Fruit fly (Drosophila melanogaster): Measurements from ENCODE around the gene snz.

Gene snz

dm6 chrX:7937588-7938481 lies 25.9 kb downstream of the snz start:
- TF ChIP-seq CG8159 (tag; optimal IDR thresholded peaks at IDR 0.05) (peak; percentile 83), CG32121 (GFP tag; IDR thresholded peaks at IDR 0.05) (peak; percentile 82), D1 (tag; optimal IDR thresholded peaks at IDR 0.05) (no peak), fd96Ca (GFP tag; IDR thresholded peaks at IDR 0.05) (peak; percentile 85), CG8301 (tag; optimal IDR thresholded peaks at IDR 0.05) (peak; percentile 84), CG15710 (tag; optimal IDR thresholded peaks at IDR 0.05) (peak; percentile 75), CG4496 (GFP tag; IDR thresholded peaks at IDR 0.05) (no peak; the same call in 1 of the 3 replicates), CG17806 (tag; optimal IDR thresholded peaks at IDR 0.05) (peak; percentile 54), Pif1B (GFP tag; optimal IDR thresholded peaks at IDR 0.05) (peak; percentile 65), CG13204 (GFP tag; optimal IDR thresholded peaks at IDR 0.05) (no peak), EcR (GFP tag; optimal IDR thresholded peaks at IDR 0.05) (peak; percentile 91), CG34367 (tag; optimal IDR thresholded peaks at IDR 0.05) (peak; percentile 64), Pif1A (GFP tag; optimal IDR thresholded peaks at IDR 0.05) (peak; percentile 87), CG10348 (GFP tag; IDR thresholded peaks at IDR 0.05) (peak; percentile 47), CG14655 (GFP tag; optimal IDR thresholded peaks at IDR 0.05) (peak; percentile 90), gl (tag; optimal IDR thresholded peaks at IDR 0.05) (no peak), CG12605 (GFP tag; IDR thresholded peaks at IDR 0.05) (no peak; the same call in 1 of the 2 replicates), Ets98B (GFP tag; IDR thresholded peaks at IDR 0.05) (peak; percentile 55; the same call in 1 of the 2 replicates), rn (GFP tag; IDR thresholded peaks at IDR 0.05) (peak; percentile 34; the same call in 1 of the 2 replicates), Snoo (tag; optimal IDR thresholded peaks at IDR 0.05) (peak; percentile 79), CG9948 (tag; optimal IDR thresholded peaks at IDR 0.05) (peak; percentile 75)

- TF ChIP-seq fd96Ca (GFP tag; IDR thresholded peaks at IDR 0.05): no peak
- no peak for TF ChIP-seq CG12605 (GFP tag; IDR thresholded peaks at IDR 0.05)
- no peak for TF ChIP-seq CG8159 (tag; optimal IDR thresholded peaks at IDR 0.05)
- no peak for TF ChIP-seq CG32121 (GFP tag; IDR thresholded peaks at IDR 0.05)
- TF ChIP-seq CG4496 (GFP tag; IDR thresholded peaks at IDR 0.05): no peak
- TF ChIP-seq Ets98B (GFP tag; IDR thresholded peaks at IDR 0.05): no peak
- no peak for TF ChIP-seq Pif1A (GFP tag; optimal IDR thresholded peaks at IDR 0.05)
- TF ChIP-seq CG14655 (GFP tag; optimal IDR thresholded peaks at IDR 0.05): no peak
- no peak for TF ChIP-seq gl (tag; optimal IDR thresholded peaks at IDR 0.05)
Measured at dm6 chrX:7938482-7938804, 26.6 kb downstream of the snz start.

dm6 chrX:7944151-7944713 lies 32.3 kb downstream of the snz start:
- TF ChIP-seq D1 (tag; optimal IDR thresholded peaks at IDR 0.05) (no peak), CG13204 (GFP tag; optimal IDR thresholded peaks at IDR 0.05) (peak; percentile 9), CG15710 (tag; optimal IDR thresholded peaks at IDR 0.05) (no peak), CG17806 (tag; optimal IDR thresholded peaks at IDR 0.05) (no peak), CG32121 (GFP tag; IDR thresholded peaks at IDR 0.05) (no peak), Ets98B (GFP tag; IDR thresholded peaks at IDR 0.05) (no peak)

- TF ChIP-seq EcR (GFP tag; optimal IDR thresholded peaks at IDR 0.05) (peak; percentile 46), CG32121 (GFP tag; IDR thresholded peaks at IDR 0.05) (peak; percentile 30; the same call in 1 of the 2 replicates), Pif1A (GFP tag; optimal IDR thresholded peaks at IDR 0.05) (peak; percentile 60), Ets98B (GFP tag; IDR thresholded peaks at IDR 0.05) (peak; percentile 28), CG34367 (tag; optimal IDR thresholded peaks at IDR 0.05) (peak; percentile 17), CG13204 (GFP tag; optimal IDR thresholded peaks at IDR 0.05) (no peak), fd96Ca (GFP tag; IDR thresholded peaks at IDR 0.05) (peak; percentile 73; the same call in 2 of the 3 replicates), CG4496 (GFP tag; IDR thresholded peaks at IDR 0.05) (peak; percentile 76), CG10348 (GFP tag; IDR thresholded peaks at IDR 0.05) (peak; percentile 50; the same call in 1 of the 2 replicates), CG15710 (tag; optimal IDR thresholded peaks at IDR 0.05) (peak; percentile 52), Pif1B (GFP tag; optimal IDR thresholded peaks at IDR 0.05) (peak; percentile 28), CG14655 (GFP tag; optimal IDR thresholded peaks at IDR 0.05) (peak; percentile 72), gl (tag; optimal IDR thresholded peaks at IDR 0.05) (no peak), CG8301 (tag; optimal IDR thresholded peaks at IDR 0.05) (peak; percentile 65), D1 (tag; optimal IDR thresholded peaks at IDR 0.05) (no peak), CG17806 (tag; optimal IDR thresholded peaks at IDR 0.05) (peak; percentile 38), Snoo (tag; optimal IDR thresholded peaks at IDR 0.05) (peak; percentile 60), CG12605 (GFP tag; IDR thresholded peaks at IDR 0.05) (no peak; the same call in none of the 2 replicates), CG9948 (tag; optimal IDR thresholded peaks at IDR 0.05) (peak; percentile 57), CG8159 (tag; optimal IDR thresholded peaks at IDR 0.05) (peak; percentile 55), rn (GFP tag; IDR thresholded peaks at IDR 0.05) (no peak)
Measured at dm6 chrX:7944772-7945722, 33.2 kb downstream of the snz start.

dm6 chrX:7946858-7947313 lies 35.0 kb downstream of the snz start, which contains the start of gene orion:
Gene orion (minus strand): TSS chrX:7946908.
- TF ChIP-seq CG13204 (GFP tag; optimal IDR thresholded peaks at IDR 0.05): peak; percentile 91
- peak; percentile 85 for TF ChIP-seq EcR (GFP tag; optimal IDR thresholded peaks at IDR 0.05)
- TF ChIP-seq Pif1B (GFP tag; optimal IDR thresholded peaks at IDR 0.05): peak; percentile 79
- TF ChIP-seq Ets98B (GFP tag; IDR thresholded peaks at IDR 0.05): peak; percentile 76
- TF ChIP-seq CG17806 (tag; optimal IDR thresholded peaks at IDR 0.05): peak; percentile 53
- TF ChIP-seq CG12605 (GFP tag; IDR thresholded peaks at IDR 0.05): peak; percentile 78
- peak; percentile 62; the same call in 1 of the 2 replicates for TF ChIP-seq CG32121 (GFP tag; IDR thresholded peaks at IDR 0.05)
- TF ChIP-seq fd96Ca (GFP tag; IDR thresholded peaks at IDR 0.05): peak; percentile 71
- TF ChIP-seq D1 (tag; optimal IDR thresholded peaks at IDR 0.05): no peak
- no peak for TF ChIP-seq CG14655 (GFP tag; optimal IDR thresholded peaks at IDR 0.05)
- TF ChIP-seq gl (tag; optimal IDR thresholded peaks at IDR 0.05): peak; percentile 93
- TF ChIP-seq rn (GFP tag; IDR thresholded peaks at IDR 0.05): peak; percentile 42; the same call in 1 of the 2 replicates
- TF ChIP-seq CG8301 (tag; optimal IDR thresholded peaks at IDR 0.05): no peak
- TF ChIP-seq CG15710 (tag; optimal IDR thresholded peaks at IDR 0.05): peak; percentile 73
- TF ChIP-seq CG4496 (GFP tag; IDR thresholded peaks at IDR 0.05): peak; percentile 92
- peak; percentile 81 for TF ChIP-seq Pif1A (GFP tag; optimal IDR thresholded peaks at IDR 0.05)
- TF ChIP-seq Snoo (tag; optimal IDR thresholded peaks at IDR 0.05): peak; percentile 48
- peak; percentile 76 for TF ChIP-seq CG34367 (tag; optimal IDR thresholded peaks at IDR 0.05)
- TF ChIP-seq CG9948 (tag; optimal IDR thresholded peaks at IDR 0.05): peak; percentile 38
- TF ChIP-seq CG8159 (tag; optimal IDR thresholded peaks at IDR 0.05): peak; percentile 67
- no peak for TF ChIP-seq CG10348 (GFP tag; IDR thresholded peaks at IDR 0.05)

Measured in whole organism, pupa.